Fruit fly (Drosophila melanogaster) whole organism, embryonic: ENCODE measurements around the gene Or69a.

Source experiments
- Atf-2 ChIP-seq: fragments of 200-800 bp; sonication (Bioruptor generic); optimal IDR thresholded peaks from 2 replicates; lab custom pipeline; 2016; ENCODE audit warnings: missing biosample characterization, missing genetic modification characterization
- Atf3 ChIP-seq: fragments of 200-800 bp; sonication (Bioruptor generic); optimal IDR thresholded peaks from 3 replicates; lab custom pipeline; 2016; ENCODE audit warnings: missing biosample characterization, missing genetic modification characterization
- Atf6 ChIP-seq: fragments of 200-800 bp; sonication (Bioruptor generic); IDR thresholded peaks from 2 replicates; pipeline ENCODE4 v1.3.6; 2022; ENCODE audit warnings: missing biosample characterization, missing genetic modification characterization
- Bteb2 ChIP-seq: fragments of 200-800 bp; sonication (Bioruptor generic); optimal IDR thresholded peaks from 2 replicates; lab custom pipeline; 2016; ENCODE audit warnings: missing biosample characterization, missing genetic modification characterization
- CG10209 ChIP-seq: fragments of 200-800 bp; sonication (Bioruptor generic); optimal IDR thresholded peaks from 3 replicates; lab custom pipeline; 2017; ENCODE audit warnings: missing biosample characterization, mild to moderate bottlenecking, missing genetic modification characterization, missing genetic modification reagents
- CG10274 ChIP-seq: fragments of 200-800 bp; sonication (Bioruptor generic); optimal IDR thresholded peaks from 3 replicates; lab custom pipeline; 2017; ENCODE audit warnings: missing biosample characterization, mild to moderate bottlenecking, missing genetic modification characterization
- CG11696 ChIP-seq: fragments of 200-800 bp; sonication (Bioruptor generic); IDR thresholded peaks from 2 replicates; pipeline ENCODE4 v1.3.6; 2022; ENCODE audit warnings: missing biosample characterization, missing genetic modification characterization
- CG12659 ChIP-seq: fragments of 200-800 bp; sonication (Bioruptor generic); optimal IDR thresholded peaks from 3 replicates; lab custom pipeline; 2017; ENCODE audit warnings: mild to moderate bottlenecking, missing biosample characterization, missing genetic modification reagents, missing genetic modification characterization
- CG13287 ChIP-seq: fragments of 200-800 bp; sonication (Bioruptor generic); IDR thresholded peaks from 2 replicates; pipeline ENCODE4 v1.3.6; 2022; ENCODE audit warnings: missing biosample characterization, missing genetic modification characterization; ENCODE audit not compliant: partially characterized antibody
- CG14050 ChIP-seq: fragments of 200-800 bp; sonication (Bioruptor generic); IDR thresholded peaks from 3 replicates; pipeline ENCODE4 v1.3.6; 2022; ENCODE audit warnings: missing biosample characterization, missing genetic modification characterization
- CG14710 ChIP-seq: fragments of 200-800 bp; sonication (Bioruptor generic); optimal IDR thresholded peaks from 3 replicates; lab custom pipeline; 2019; ENCODE audit warnings: missing biosample characterization, mild to moderate bottlenecking, missing genetic modification characterization, moderate library complexity
- CG17359 ChIP-seq: fragments of 200-800 bp; sonication (Bioruptor generic); optimal IDR thresholded peaks from 3 replicates; lab custom pipeline; 2018; ENCODE audit warnings: missing biosample characterization, mild to moderate bottlenecking, missing genetic modification characterization, moderate library complexity
- CG18262 ChIP-seq: fragments of 200-800 bp; optimal IDR thresholded peaks from 3 replicates; lab custom pipeline; 2019; ENCODE audit warnings: missing biosample characterization, mild to moderate bottlenecking, missing genetic modification characterization, moderate library complexity
- CG18764 ChIP-seq: fragments of 200-800 bp; sonication (Bioruptor generic); optimal IDR thresholded peaks from 3 replicates; lab custom pipeline; 2016; ENCODE audit warnings: missing biosample characterization, missing genetic modification characterization
- CG31441 ChIP-seq: fragments of 200-800 bp; sonication (Bioruptor generic); IDR thresholded peaks from 2 replicates; pipeline ENCODE4 v1.3.6; 2022; ENCODE audit warnings: missing biosample characterization, missing genetic modification characterization
- CG4404 ChIP-seq: fragments of 200-800 bp; sonication (Bioruptor generic); IDR thresholded peaks from 2 replicates; pipeline ENCODE4 v1.3.6; 2022; ENCODE audit warnings: missing biosample characterization, missing genetic modification characterization
- CG6175 ChIP-seq: fragments of 200-800 bp; sonication (Bioruptor generic); IDR thresholded peaks from 3 replicates; pipeline ENCODE4 v1.3.6; 2022; ENCODE audit warnings: missing biosample characterization, missing genetic modification characterization
- CG6813 ChIP-seq: fragments of 200-800 bp; sonication (Bioruptor generic); optimal IDR thresholded peaks from 2 replicates; lab custom pipeline; 2017; ENCODE audit warnings: missing biosample characterization, missing genetic modification characterization, mild to moderate bottlenecking, moderate library complexity, missing genetic modification reagents
- CG7372 ChIP-seq: fragments of 200-800 bp; sonication (Bioruptor generic); IDR thresholded peaks from 2 replicates; pipeline ENCODE4 v1.3.6; 2022; ENCODE audit warnings: missing biosample characterization, missing genetic modification characterization
- CG9817 ChIP-seq: fragments of 200-800 bp; sonication (Bioruptor generic); optimal IDR thresholded peaks from 2 replicates; lab custom pipeline; 2018; ENCODE audit warnings: missing biosample characterization, mild to moderate bottlenecking, missing genetic modification characterization, moderate library complexity
- Dll ChIP-seq: fragments of 200-800 bp; sonication (Bioruptor generic); IDR thresholded peaks from 4 replicates; pipeline ENCODE4 v1.3.6; 2022; ENCODE audit warnings: missing biosample characterization, missing genetic modification characterization; ENCODE audit not compliant: partially characterized antibody
- H2.0 ChIP-seq: fragments of 200-800 bp; sonication (Bioruptor generic); IDR thresholded peaks from 2 replicates; pipeline ENCODE4 v1.3.6; 2022; ENCODE audit warnings: missing biosample characterization, missing genetic modification characterization
- Hr51 ChIP-seq, 2 experiments: fragments of 200-800 bp; sonication (Bioruptor generic); optimal IDR thresholded peaks; 2 replicates in 1 of 2; 3 replicates in 1 of 2; lab custom pipeline; 2016 to 2018; ENCODE audit warnings: missing biosample characterization in 2 of 2, missing genetic modification characterization in 2 of 2, mild to moderate bottlenecking in 1 of 2, moderate library complexity in 1 of 2
- Max ChIP-seq: fragments of 200-800 bp; sonication (Bioruptor generic); optimal IDR thresholded peaks from 2 replicates; lab custom pipeline; 2016; ENCODE audit warnings: missing biosample characterization, mild to moderate bottlenecking, missing genetic modification characterization
- Vsx1 ChIP-seq: fragments of 200-800 bp; sonication (Bioruptor generic); optimal IDR thresholded peaks from 2 replicates; lab custom pipeline; 2017; ENCODE audit warnings: missing biosample characterization, mild to moderate bottlenecking, missing genetic modification characterization, missing genetic modification reagents
- bbx ChIP-seq: fragments of 200-800 bp; sonication (Bioruptor generic); IDR thresholded peaks from 2 replicates; pipeline ENCODE4 v1.3.6; 2022; ENCODE audit warnings: missing biosample characterization, missing genetic modification characterization; ENCODE audit not compliant: partially characterized antibody
- chn ChIP-seq: fragments of 200-800 bp; sonication (Bioruptor generic); optimal IDR thresholded peaks from 2 replicates; lab custom pipeline; 2016; ENCODE audit warnings: missing biosample characterization, missing genetic modification characterization
- dmrt99B ChIP-seq: fragments of 200-800 bp; sonication (Bioruptor generic); optimal IDR thresholded peaks from 2 replicates; lab custom pipeline; 2018; ENCODE audit warnings: missing biosample characterization, mild to moderate bottlenecking, missing genetic modification characterization, moderate library complexity
- dpn ChIP-seq, 2 experiments: fragments of 200-800 bp; sonication (Bioruptor generic); optimal IDR thresholded peaks; 3 replicates each; lab custom pipeline; 2016; ENCODE audit warnings: missing biosample characterization in 2 of 2, missing genetic modification characterization in 2 of 2
- dysf ChIP-seq: fragments of 200-800 bp; sonication (Bioruptor generic); IDR thresholded peaks from 3 replicates; pipeline ENCODE4 v1.3.6; 2022; ENCODE audit warnings: missing biosample characterization, missing genetic modification characterization
- exex ChIP-seq: fragments of 200-800 bp; sonication (Bioruptor generic); optimal IDR thresholded peaks from 4 replicates; lab custom pipeline; 2018; ENCODE audit warnings: missing biosample characterization, mild to moderate bottlenecking, missing genetic modification characterization, moderate library complexity
- ftz-f1 ChIP-seq: fragments of 200-800 bp; sonication (Bioruptor generic); optimal IDR thresholded peaks from 2 replicates; lab custom pipeline; 2016; ENCODE audit warnings: missing biosample characterization, missing genetic modification characterization
- gsb ChIP-seq: fragments of 200-800 bp; sonication (Bioruptor generic); IDR thresholded peaks from 2 replicates; pipeline ENCODE4 v1.3.6; 2022; ENCODE audit warnings: missing biosample characterization, missing genetic modification characterization
- hb ChIP-seq: fragments of 200-800 bp; sonication (Bioruptor generic); IDR thresholded peaks from 3 replicates; pipeline ENCODE4 v1.3.6; 2022; ENCODE audit warnings: missing biosample characterization, missing genetic modification characterization; ENCODE audit not compliant: partially characterized antibody
- ken ChIP-seq: fragments of 200-800 bp; sonication (Bioruptor generic); IDR thresholded peaks from 3 replicates; pipeline ENCODE4 v1.3.6; 2022; ENCODE audit warnings: missing biosample characterization, missing genetic modification characterization
- lola ChIP-seq, 3 experiments: fragments of >200 bp in 2 of 3; fragments of 200-800 bp in 1 of 3; sonication (Bioruptor generic) in 1 of 3; optimal IDR thresholded peaks; 2 replicates each; lab custom pipeline; 2017 to 2019; ENCODE audit warnings: missing biosample characterization in 3 of 3, missing genetic modification characterization in 3 of 3, mild to moderate bottlenecking in 1 of 3, moderate library complexity in 1 of 3
- lov ChIP-seq, 2 experiments: fragments of 200-800 bp in 1 of 2; fragments of >200 bp in 1 of 2; sonication (Bioruptor generic) in 1 of 2; IDR thresholded peaks in 1 of 2; optimal IDR thresholded peaks in 1 of 2; 2 replicates in 1 of 2; 3 replicates in 1 of 2; pipeline versions ENCODE4 v1.3.6 to Lab custom; 2017 to 2022; ENCODE audit warnings: missing biosample characterization in 1 of 2, missing genetic modification characterization in 1 of 2
- org-1 ChIP-seq: fragments of 200-800 bp; sonication (Bioruptor generic); optimal IDR thresholded peaks from 2 replicates; lab custom pipeline; 2017; ENCODE audit warnings: missing biosample characterization, missing genetic modification characterization
- phol ChIP-seq: fragments of 200-800 bp; sonication (Bioruptor generic); optimal IDR thresholded peaks from 3 replicates; lab custom pipeline; 2018; ENCODE audit warnings: missing biosample characterization, mild to moderate bottlenecking, missing genetic modification characterization, moderate library complexity
- pita ChIP-seq: fragments of 200-800 bp; sonication (Bioruptor generic); optimal IDR thresholded peaks from 2 replicates; lab custom pipeline; 2017; ENCODE audit warnings: missing biosample characterization, mild to moderate bottlenecking, missing genetic modification characterization
- pnt ChIP-seq: fragments of 200-800 bp; sonication (Bioruptor generic); optimal IDR thresholded peaks from 3 replicates; lab custom pipeline; 2016; ENCODE audit warnings: missing biosample characterization, missing genetic modification characterization
- psq ChIP-seq: fragments of 200-800 bp; sonication (Bioruptor generic); optimal IDR thresholded peaks from 2 replicates; lab custom pipeline; 2017; ENCODE audit warnings: missing biosample characterization, missing genetic modification characterization
- pzg ChIP-seq: fragments of 200-800 bp; sonication (Bioruptor generic); optimal IDR thresholded peaks from 3 replicates; lab custom pipeline; 2018; ENCODE audit warnings: missing biosample characterization, mild to moderate bottlenecking, missing genetic modification characterization, moderate library complexity
- sqz ChIP-seq: fragments of 200-800 bp; sonication (Bioruptor generic); optimal IDR thresholded peaks from 3 replicates; lab custom pipeline; 2018; ENCODE audit warnings: missing biosample characterization, mild to moderate bottlenecking, missing genetic modification characterization
- stwl ChIP-seq: fragments of 200-800 bp; sonication (Bioruptor generic); optimal IDR thresholded peaks from 3 replicates; lab custom pipeline; 2018; ENCODE audit warnings: missing biosample characterization, mild to moderate bottlenecking, missing genetic modification characterization, moderate library complexity
- tio ChIP-seq: fragments of 200-800 bp; sonication (Bioruptor generic); optimal IDR thresholded peaks from 2 replicates; lab custom pipeline; 2017; ENCODE audit warnings: missing biosample characterization, missing genetic modification characterization, inconsistent platforms
- tx ChIP-seq: fragments of 200-800 bp; sonication (Bioruptor generic); optimal IDR thresholded peaks from 2 replicates; lab custom pipeline; 2016; ENCODE audit warnings: missing biosample characterization, missing genetic modification characterization
- vnd ChIP-seq: fragments of 200-800 bp; sonication (Bioruptor generic); IDR thresholded peaks from 3 replicates; pipeline ENCODE4 v1.3.6; 2022; ENCODE audit warnings: missing biosample characterization, missing genetic modification characterization; ENCODE audit not compliant: partially characterized antibody
- wdn ChIP-seq: fragments of 200-800 bp; sonication (Bioruptor generic); IDR thresholded peaks from 2 replicates; pipeline ENCODE4 v1.3.6; 2022; ENCODE audit warnings: missing biosample characterization, missing genetic modification characterization
- yki ChIP-seq: fragments of >200 bp; optimal IDR thresholded peaks from 3 replicates; lab custom pipeline; 2018

Gene Or69a

DNA sequence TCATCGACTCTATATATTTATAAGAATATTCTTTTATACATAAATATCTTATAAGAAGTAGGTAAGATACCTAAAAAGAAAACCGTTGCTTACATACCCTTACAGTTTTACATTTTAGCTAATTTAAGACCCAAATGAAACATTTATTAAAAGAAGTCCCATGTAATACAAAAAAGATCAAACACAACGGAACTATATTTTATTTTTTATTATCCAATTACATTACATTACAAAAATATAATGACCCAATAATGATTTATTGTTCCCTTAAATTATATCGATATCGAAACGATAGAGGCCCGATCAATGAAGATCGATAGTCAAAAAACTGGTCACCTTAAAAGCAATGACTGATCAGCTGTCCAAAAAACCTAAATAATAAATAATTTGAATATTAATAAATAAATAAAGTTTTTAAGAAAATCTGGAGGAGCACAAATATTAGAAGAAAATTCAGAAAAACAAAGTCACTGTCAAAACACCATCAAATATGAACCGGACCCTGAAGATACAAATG is 40.5 kb upstream of the Or69a start (continued):
- TF ChIP-seq CG7372 (GFP tag; lab: Robert Waterston, UW) (no peak), Max (GFP tag; lab: Kevin White, UChicago) (no peak), CG10274 (GFP tag; lab: Kevin White, UChicago) (no peak), dmrt99B (tag; lab: Kevin White, UChicago) (no peak), dpn (GFP tag; optimal IDR thresholded peaks at IDR 0.05; lab: Kevin White, UChicago) (no peak), CG11696 (GFP tag; lab: Robert Waterston, UW) (no peak), CG6175 (GFP tag; lab: Robert Waterston, UW) (no peak), H2.0 (GFP tag; lab: Robert Waterston, UW) (no peak), CG10209 (GFP tag; lab: Kevin White, UChicago) (no peak), Atf6 (GFP tag; lab: Robert Waterston, UW) (no peak), sqz (no peak), yki (lab: Kevin White, UChicago) (no peak), CG9817 (tag; lab: Kevin White, UChicago) (no peak), ken (GFP tag; lab: Robert Waterston, UW) (no peak), org-1 (GFP tag; lab: Kevin White, UChicago) (no peak), Hr51 (GFP tag; optimal IDR thresholded peaks at IDR 0.05; lab: Kevin White, UChicago) (no peak), dysf (no peak), CG4404 (GFP tag; lab: Robert Waterston, UW) (no peak), hb (GFP tag; lab: Robert Waterston, UW) (no peak), wdn (GFP tag; lab: Robert Waterston, UW) (no peak), tx (no peak), CG18262 (tag; lab: Kevin White, UChicago) (peak; percentile 27), lov (optimal IDR thresholded peaks at IDR 0.05; lab: Kevin White, UChicago) (no peak), lov (GFP tag; IDR thresholded peaks at IDR 0.05; lab: Robert Waterston, UW) (no peak), CG12659 (peak; percentile 12), vnd (peak; percentile 54; the same call in 2 of the 3 replicates), CG31441 (GFP tag; lab: Robert Waterston, UW) (0 out of 2 replicates have a peak, but pooled peaks have one; percentile 17), lola (GFP tag; optimal IDR thresholded peaks at IDR 0.05; lab: Kevin White, UChicago) (no peak), bbx (GFP tag; lab: Robert Waterston, UW) (peak; percentile 80), CG14050 (GFP tag; lab: Robert Waterston, UW) (no peak), Dll (GFP tag; lab: Robert Waterston, UW) (peak; percentile 78), chn (GFP tag; lab: Kevin White, UChicago) (no peak), exex (peak; percentile 35), psq (GFP tag; lab: Kevin White, UChicago) (no peak), pita (GFP tag; lab: Kevin White, UChicago) (no peak), CG6813 (GFP tag; lab: Kevin White, UChicago) (no peak), tio (no peak), Vsx1 (GFP tag; lab: Kevin White, UChicago) (no peak), Atf3 (no peak), stwl (tag; lab: Kevin White, UChicago) (peak; percentile 82), CG13287 (GFP tag; lab: Robert Waterston, UW) (peak; percentile 75), gsb (no peak), pnt (no peak), CG17359 (tag; lab: Kevin White, UChicago) (no peak), CG14710 (tag; lab: Kevin White, UChicago) (peak; percentile 30), phol (tag; lab: Kevin White, UChicago) (no peak), Bteb2 (GFP tag; lab: Kevin White, UChicago) (no peak), Atf-2 (GFP tag; lab: Kevin White, UChicago) (no peak), pzg (GFP tag; lab: Kevin White, UChicago) (peak; percentile 39), ftz-f1 (GFP tag; lab: Kevin White, UChicago) (no peak), CG18764 (GFP tag; lab: Kevin White, UChicago) (no peak)
